Fruit fly (Drosophila melanogaster) whole organism, embryonic: ENCODE measurements around the gene dmrt11E.

ENCODE experiments used
- Atf3 ChIP-seq: fragments of 200-800 bp; sonication (Bioruptor generic); optimal IDR thresholded peaks from 3 replicates; lab custom pipeline; 2016; ENCODE audit warnings: missing biosample characterization, missing genetic modification characterization
- CG1024 ChIP-seq: fragments of 200-800 bp; sonication (Bioruptor generic); IDR thresholded peaks from 2 replicates; pipeline ENCODE4 v1.3.6; 2022; ENCODE audit warnings: missing biosample characterization, missing genetic modification characterization
- CG11085 ChIP-seq: fragments of 200-800 bp; sonication (Bioruptor generic); IDR thresholded peaks from 2 replicates; pipeline ENCODE4 v1.3.6; 2022; ENCODE audit warnings: missing biosample characterization, missing genetic modification characterization
- CG11398 ChIP-seq: fragments of 200-800 bp; sonication (Bioruptor generic); optimal IDR thresholded peaks from 2 replicates; lab custom pipeline; 2016; ENCODE audit warnings: missing biosample characterization, missing genetic modification characterization
- CG14441 ChIP-seq: fragments of 200-800 bp; sonication (Bioruptor generic); IDR thresholded peaks from 2 replicates; pipeline ENCODE4 v1.3.6; 2022; ENCODE audit warnings: missing biosample characterization, missing genetic modification characterization
- CG14710 ChIP-seq: fragments of 200-800 bp; sonication (Bioruptor generic); optimal IDR thresholded peaks from 3 replicates; lab custom pipeline; 2019; ENCODE audit warnings: missing biosample characterization, mild to moderate bottlenecking, missing genetic modification characterization, moderate library complexity
- CG15601 ChIP-seq: fragments of 200-800 bp; sonication (Bioruptor generic); optimal IDR thresholded peaks from 3 replicates; lab custom pipeline; 2019; ENCODE audit warnings: missing biosample characterization, mild to moderate bottlenecking, missing genetic modification characterization, moderate library complexity
- CG16815 ChIP-seq: fragments of 200-800 bp; sonication (Bioruptor generic); optimal IDR thresholded peaks from 3 replicates; lab custom pipeline; 2017; ENCODE audit warnings: missing biosample characterization, mild to moderate bottlenecking, missing genetic modification characterization
- CG17568 ChIP-seq: fragments of 200-800 bp; sonication (Bioruptor generic); optimal IDR thresholded peaks from 2 replicates; lab custom pipeline; 2018; ENCODE audit warnings: missing biosample characterization, mild to moderate bottlenecking, missing genetic modification characterization, moderate library complexity
- CG17829 ChIP-seq: fragments of 200-800 bp; optimal IDR thresholded peaks from 2 replicates; lab custom pipeline; 2019; ENCODE audit warnings: missing biosample characterization, mild to moderate bottlenecking, missing genetic modification characterization, moderate library complexity
- CG18011 ChIP-seq: fragments of 200-800 bp; sonication (Bioruptor generic); optimal IDR thresholded peaks from 2 replicates; lab custom pipeline; 2017; ENCODE audit warnings: missing biosample characterization, missing genetic modification characterization, mild to moderate bottlenecking, moderate library complexity, missing genotype
- CG32772 ChIP-seq: fragments of 200-800 bp; sonication (Bioruptor generic); IDR thresholded peaks from 2 replicates; pipeline ENCODE4 v1.3.6; 2022; ENCODE audit warnings: missing biosample characterization, missing genetic modification characterization
- CG4360 ChIP-seq: fragments of 200-800 bp; sonication (Bioruptor generic); IDR thresholded peaks from 2 replicates; pipeline ENCODE4 v1.3.6; 2022; ENCODE audit warnings: missing biosample characterization, missing genetic modification characterization
- CG4617 ChIP-seq: fragments of 200-800 bp; sonication (Bioruptor generic); optimal IDR thresholded peaks from 3 replicates; lab custom pipeline; 2016; ENCODE audit warnings: missing biosample characterization, missing genetic modification characterization, borderline replicate concordance
- CG4707 ChIP-seq: fragments of 200-800 bp; sonication (Bioruptor generic); optimal IDR thresholded peaks from 2 replicates; lab custom pipeline; 2018; ENCODE audit warnings: missing biosample characterization, mild to moderate bottlenecking, missing genetic modification characterization, moderate library complexity
- CG6791 ChIP-seq: fragments of 200-800 bp; sonication (Bioruptor generic); IDR thresholded peaks from 3 replicates; pipeline ENCODE4 v1.3.6; 2022; ENCODE audit warnings: missing biosample characterization, missing genetic modification characterization; ENCODE audit not compliant: partially characterized antibody
- CG8388 ChIP-seq: fragments of 200-800 bp; sonication (Bioruptor generic); optimal IDR thresholded peaks from 2 replicates; lab custom pipeline; 2019; ENCODE audit warnings: missing biosample characterization, mild to moderate bottlenecking, missing genetic modification characterization, moderate library complexity
- CG8944 ChIP-seq: fragments of 200-800 bp; sonication (Bioruptor generic); optimal IDR thresholded peaks from 3 replicates; lab custom pipeline; 2016; ENCODE audit warnings: missing biosample characterization, missing genetic modification characterization
- CG9437 ChIP-seq: fragments of 200-800 bp; sonication (Bioruptor generic); optimal IDR thresholded peaks from 2 replicates; lab custom pipeline; 2018; ENCODE audit warnings: missing biosample characterization, mild to moderate bottlenecking, missing genetic modification characterization
- CG9797 ChIP-seq: fragments of 200-800 bp; sonication (Bioruptor generic); optimal IDR thresholded peaks from 3 replicates; lab custom pipeline; 2018; ENCODE audit warnings: missing biosample characterization, mild to moderate bottlenecking, missing genetic modification characterization
- Camta ChIP-seq: fragments of 200-800 bp; sonication (Bioruptor generic); optimal IDR thresholded peaks from 2 replicates; lab custom pipeline; 2016; ENCODE audit warnings: missing biosample characterization, missing genetic modification characterization
- D19B ChIP-seq: fragments of 200-800 bp; sonication (Bioruptor generic); optimal IDR thresholded peaks from 2 replicates; lab custom pipeline; 2017; ENCODE audit warnings: missing biosample characterization, mild to moderate bottlenecking, missing genetic modification characterization
- Gsc ChIP-seq: fragments of 200-800 bp; sonication (Bioruptor generic); IDR thresholded peaks from 2 replicates; pipeline ENCODE4 v1.3.6; 2022; ENCODE audit warnings: missing biosample characterization, missing genetic modification characterization
- Hey ChIP-seq: fragments of 200-800 bp; sonication (Bioruptor generic); optimal IDR thresholded peaks from 3 replicates; lab custom pipeline; 2018; ENCODE audit warnings: missing biosample characterization, mild to moderate bottlenecking, missing genetic modification characterization
- Myb ChIP-seq: fragments of 200-800 bp; sonication (Bioruptor generic); optimal IDR thresholded peaks from 2 replicates; lab custom pipeline; 2016; ENCODE audit warnings: missing biosample characterization, missing genetic modification characterization
- Ptx1 ChIP-seq: fragments of 200-800 bp; sonication (Bioruptor generic); IDR thresholded peaks from 2 replicates; pipeline ENCODE4 v1.3.6; 2022; ENCODE audit warnings: missing biosample characterization, missing genetic modification characterization
- Tbp ChIP-seq: fragments of >200 bp; optimal IDR thresholded peaks from 2 replicates; lab custom pipeline; 2018; ENCODE audit warnings: missing biosample characterization, missing genetic modification characterization
- Vsx1 ChIP-seq: fragments of 200-800 bp; sonication (Bioruptor generic); optimal IDR thresholded peaks from 2 replicates; lab custom pipeline; 2017; ENCODE audit warnings: missing biosample characterization, mild to moderate bottlenecking, missing genetic modification characterization, missing genetic modification reagents
- Xbp1 ChIP-seq: fragments of 200-800 bp; sonication (Bioruptor generic); optimal IDR thresholded peaks from 3 replicates; lab custom pipeline; 2016; ENCODE audit warnings: missing biosample characterization, mild to moderate bottlenecking, missing genetic modification characterization
- ara ChIP-seq: fragments of 200-800 bp; sonication (Bioruptor generic); IDR thresholded peaks from 2 replicates; pipeline ENCODE4 v1.3.6; 2022; ENCODE audit warnings: missing biosample characterization, missing genetic modification characterization
- cad ChIP-seq: fragments of >200 bp; optimal IDR thresholded peaks from 2 replicates; lab custom pipeline; 2017; ENCODE audit warnings: missing biosample characterization, missing genetic modification characterization
- croc ChIP-seq: fragments of 200-800 bp; sonication (Bioruptor generic); conservative IDR thresholded peaks from 3 replicates; pipeline ENCODE4 v1.3.6; 2022; ENCODE audit warnings: missing biosample characterization, missing genetic modification characterization
- cwo ChIP-seq: fragments of 200-800 bp; sonication (Bioruptor generic); optimal IDR thresholded peaks from 3 replicates; lab custom pipeline; 2017; ENCODE audit warnings: missing biosample characterization, missing genetic modification characterization, mild to moderate bottlenecking, moderate library complexity, missing genetic modification reagents
- dati ChIP-seq: fragments of 200-800 bp; sonication (Bioruptor generic); IDR thresholded peaks from 2 replicates; pipeline ENCODE4 v1.3.6; 2022; ENCODE audit warnings: missing biosample characterization, missing genetic modification characterization
- fd3F ChIP-seq: fragments of 200-800 bp; sonication (Bioruptor generic); optimal IDR thresholded peaks from 2 replicates; lab custom pipeline; 2018; ENCODE audit warnings: missing biosample characterization, mild to moderate bottlenecking, missing genetic modification characterization, moderate library complexity
- gem ChIP-seq: fragments of 200-800 bp; sonication (Bioruptor generic); optimal IDR thresholded peaks from 2 replicates; lab custom pipeline; 2019; ENCODE audit warnings: missing biosample characterization, mild to moderate bottlenecking, missing genetic modification characterization, moderate library complexity
- gsb-n ChIP-seq: fragments of 200-800 bp; sonication (Bioruptor generic); optimal IDR thresholded peaks from 3 replicates; lab custom pipeline; 2018; ENCODE audit warnings: missing biosample characterization, mild to moderate bottlenecking, missing genetic modification characterization
- jumu ChIP-seq: fragments of 200-800 bp; sonication (Bioruptor generic); optimal IDR thresholded peaks from 3 replicates; lab custom pipeline; 2016; ENCODE audit warnings: missing biosample characterization, missing genetic modification characterization
- lmd ChIP-seq: fragments of 200-800 bp; sonication (Bioruptor generic); IDR thresholded peaks from 2 replicates; pipeline ENCODE4 v1.3.6; 2022; ENCODE audit warnings: missing biosample characterization, missing genetic modification characterization
- nmo ChIP-seq: fragments of 200-800 bp; sonication (Bioruptor generic); optimal IDR thresholded peaks from 2 replicates; lab custom pipeline; 2018; ENCODE audit warnings: missing biosample characterization, mild to moderate bottlenecking, missing genetic modification characterization, moderate library complexity
- org-1 ChIP-seq: fragments of 200-800 bp; sonication (Bioruptor generic); optimal IDR thresholded peaks from 2 replicates; lab custom pipeline; 2017; ENCODE audit warnings: missing biosample characterization, missing genetic modification characterization
- pnt ChIP-seq: fragments of 200-800 bp; sonication (Bioruptor generic); optimal IDR thresholded peaks from 3 replicates; lab custom pipeline; 2016; ENCODE audit warnings: missing biosample characterization, missing genetic modification characterization
- repo ChIP-seq: fragments of 200-800 bp; sonication (Bioruptor generic); optimal IDR thresholded peaks from 2 replicates; lab custom pipeline; 2016; ENCODE audit warnings: missing biosample characterization, missing genetic modification characterization
- rib ChIP-seq: fragments of 200-800 bp; sonication (Bioruptor generic); IDR thresholded peaks from 2 replicates; pipeline ENCODE4 v1.3.6; 2022; ENCODE audit warnings: missing biosample characterization, missing genetic modification characterization
- run ChIP-seq: fragments of 200-800 bp; sonication (Bioruptor generic); optimal IDR thresholded peaks from 3 replicates; lab custom pipeline; 2018; ENCODE audit warnings: missing biosample characterization, mild to moderate bottlenecking, missing genetic modification characterization
- salm ChIP-seq: fragments of 200-800 bp; sonication (Bioruptor generic); optimal IDR thresholded peaks from 2 replicates; lab custom pipeline; 2018; ENCODE audit warnings: missing biosample characterization, mild to moderate bottlenecking, missing genetic modification characterization
- scrt ChIP-seq: fragments of 200-800 bp; sonication (Bioruptor generic); optimal IDR thresholded peaks from 2 replicates; lab custom pipeline; 2018; ENCODE audit warnings: missing biosample characterization, mild to moderate bottlenecking, missing genetic modification characterization, moderate library complexity
- sens ChIP-seq: fragments of 200-800 bp; sonication (Bioruptor generic); peaks from one replicate; lab custom pipeline; 2016; ENCODE audit warnings: missing biosample characterization, missing genetic modification characterization
- sisA ChIP-seq: fragments of 200-800 bp; sonication (Bioruptor generic); IDR thresholded peaks from 2 replicates; pipeline ENCODE4 v1.3.6; 2022; ENCODE audit warnings: missing biosample characterization, missing genetic modification characterization
- sna ChIP-seq: fragments of 200-800 bp; sonication (Bioruptor generic); IDR thresholded peaks from 2 replicates; pipeline ENCODE4 v1.3.6; 2022; ENCODE audit warnings: missing biosample characterization, missing genetic modification characterization; ENCODE audit not compliant: partially characterized antibody
- vfl ChIP-seq: fragments of 200-800 bp; sonication (Bioruptor generic); optimal IDR thresholded peaks from 2 replicates; lab custom pipeline; 2016; ENCODE audit warnings: missing biosample characterization, missing genetic modification characterization
- z ChIP-seq: fragments of 200-800 bp; sonication (Bioruptor generic); IDR thresholded peaks from 3 replicates; pipeline ENCODE4 v1.3.6; 2022; ENCODE audit warnings: missing biosample characterization, missing genetic modification characterization

Gene dmrt11E

dm6 chrX:13332702-13333243, 35.2 kb upstream of the dmrt11E start (continued):
- TF ChIP-seq gem: peak; percentile 31
- TF ChIP-seq D19B (GFP tag; lab: Kevin White, UChicago): peak; percentile 36
- TF ChIP-seq CG11398 (GFP tag; lab: Kevin White, UChicago): no peak
- no peak for TF ChIP-seq CG18011 (GFP tag; lab: Kevin White, UChicago)
- TF ChIP-seq CG8944: no peak
- peak; percentile 4 for TF ChIP-seq org-1 (GFP tag; lab: Kevin White, UChicago)
- TF ChIP-seq sna (GFP tag; lab: Robert Waterston, UW): no peak
- no peak for TF ChIP-seq Tbp (GFP tag; lab: Kevin White, UChicago)
- TF ChIP-seq Camta (GFP tag; lab: Kevin White, UChicago): no peak
- no peak for TF ChIP-seq pnt
- no peak for TF ChIP-seq CG17568 (GFP tag; lab: Kevin White, UChicago)
- no peak for TF ChIP-seq vfl (GFP tag; lab: Kevin White, UChicago)
- TF ChIP-seq rib (GFP tag; lab: Robert Waterston, UW): no peak
- no peak for TF ChIP-seq CG4360 (GFP tag; lab: Robert Waterston, UW)
- peak; percentile 31 for TF ChIP-seq jumu (GFP tag; lab: Kevin White, UChicago)
- no peak for TF ChIP-seq Gsc (GFP tag; lab: Robert Waterston, UW)
- peak; percentile 15 for TF ChIP-seq CG16815 (GFP tag; lab: Kevin White, UChicago)
- TF ChIP-seq cad (GFP tag; lab: Kevin White, UChicago): no peak
- TF ChIP-seq Myb (GFP tag; lab: Kevin White, UChicago): peak; percentile 39
- peak; percentile 27 for TF ChIP-seq Hey (tag; lab: Kevin White, UChicago)
- TF ChIP-seq sisA: no peak
- TF ChIP-seq CG11085 (GFP tag; lab: Robert Waterston, UW): no peak
- no peak for TF ChIP-seq CG1024 (GFP tag; lab: Robert Waterston, UW)
- no peak for TF ChIP-seq z
- TF ChIP-seq CG6791 (GFP tag; lab: Robert Waterston, UW): no peak
- TF ChIP-seq repo: no peak
- no peak for TF ChIP-seq scrt (GFP tag; lab: Kevin White, UChicago)
- no peak for TF ChIP-seq CG15601 (tag; lab: Kevin White, UChicago)
- TF ChIP-seq CG32772 (GFP tag; lab: Robert Waterston, UW): no peak
- TF ChIP-seq cwo (GFP tag; lab: Kevin White, UChicago): peak; percentile 41
- no peak for TF ChIP-seq gsb-n (tag; lab: Kevin White, UChicago)
- TF ChIP-seq Ptx1 (GFP tag; lab: Robert Waterston, UW): no peak
- no peak for TF ChIP-seq CG14441 (GFP tag; lab: Robert Waterston, UW)
- TF ChIP-seq CG8388: no peak
- TF ChIP-seq croc (GFP tag; lab: Robert Waterston, UW): no peak
- TF ChIP-seq fd3F: no peak
- TF ChIP-seq CG4617 (GFP tag; lab: Kevin White, UChicago): no peak
- peak; percentile 63 for TF ChIP-seq sens (GFP tag; lab: Kevin White, UChicago)
- TF ChIP-seq Vsx1 (GFP tag; lab: Kevin White, UChicago): peak; percentile 26
- TF ChIP-seq lmd: peak; percentile 25; the same call in 1 of the 2 replicates
- TF ChIP-seq ara (GFP tag; lab: Robert Waterston, UW): no peak
- TF ChIP-seq run (tag; lab: Kevin White, UChicago): no peak
- TF ChIP-seq CG14710 (tag; lab: Kevin White, UChicago): no peak
- TF ChIP-seq Xbp1 (GFP tag; lab: Kevin White, UChicago): no peak
- no peak for TF ChIP-seq salm (tag; lab: Kevin White, UChicago)
- TF ChIP-seq CG4707 (GFP tag; lab: Kevin White, UChicago): no peak
- no peak for TF ChIP-seq Atf3 (GFP tag; lab: Kevin White, UChicago)
- no peak for TF ChIP-seq CG17829 (tag; lab: Kevin White, UChicago)
- peak; percentile 24 for TF ChIP-seq nmo (GFP tag; lab: Kevin White, UChicago)
- no peak for TF ChIP-seq dati (GFP tag; lab: Robert Waterston, UW)
- no peak for TF ChIP-seq CG9797
- TF ChIP-seq CG9437: peak; percentile 25
